Worm (Caenorhabditis elegans) whole organism, young adult: ENCODE data around the gene R02F11.3.

Source experiments
- B0336.3 ChIP-seq: fragments of 200-800 bp; sonication (Bioruptor generic); IDR thresholded peaks from 2 replicates; pipeline ENCODE4 v1.3.6; 2022; ENCODE audit warnings: missing genetic modification characterization, missing compliant biosample characterization
- F10E7.11 ChIP-seq: sonication (generic microtip); optimal IDR thresholded peaks from 2 replicates; lab custom pipeline; 2017; ENCODE audit warnings: mild to moderate bottlenecking, missing genetic modification characterization, moderate library complexity, missing compliant biosample characterization
- F23B12.7 ChIP-seq: sonication (generic microtip); optimal IDR thresholded peaks from 2 replicates; lab custom pipeline; 2017; ENCODE audit warnings: missing genetic modification characterization, mild to moderate bottlenecking, missing compliant biosample characterization, antibody characterized with exemption, moderate library complexity; ENCODE audit not compliant: insufficient read depth
- F33H1.4 ChIP-seq: fragments of 200-800 bp; sonication (Bioruptor generic); IDR thresholded peaks from 2 replicates; pipeline ENCODE4 v1.3.6; 2022; ENCODE audit warnings: missing genetic modification reagents, missing genetic modification characterization, missing compliant biosample characterization
- F55B11.4 ChIP-seq: sonication (generic microtip); optimal IDR thresholded peaks from 2 replicates; lab custom pipeline; 2016; ENCODE audit warnings: missing compliant biosample characterization, missing genetic modification characterization, borderline replicate concordance; ENCODE audit not compliant: insufficient read depth
- F57A8.1 ChIP-seq: fragments of 200-800 bp; sonication (Bioruptor generic); optimal IDR thresholded peaks from 2 replicates; lab custom pipeline; 2018; ENCODE audit warnings: mild to moderate bottlenecking, missing genetic modification characterization, moderate library complexity, missing compliant biosample characterization
- K12H6.12 ChIP-seq: fragments of 200-800 bp; sonication (Bioruptor generic); optimal IDR thresholded peaks from 2 replicates; lab custom pipeline; 2018; ENCODE audit warnings: mild to moderate bottlenecking, missing genetic modification characterization, missing compliant biosample characterization
- T26A5.8 ChIP-seq: sonication (generic microtip); optimal IDR thresholded peaks from 2 replicates; lab custom pipeline; 2016; ENCODE audit warnings: missing genetic modification characterization, missing compliant biosample characterization
- Y53F4B.3 ChIP-seq: fragments of 200-800 bp; sonication (Bioruptor generic); IDR thresholded peaks from 2 replicates; pipeline ENCODE4 v1.3.6; 2022; ENCODE audit warnings: missing genetic modification reagents, missing genetic modification characterization, missing compliant biosample characterization
- Y53G8AR.9 ChIP-seq: fragments of 200-800 bp; sonication (Bioruptor generic); conservative IDR thresholded peaks from 2 replicates; pipeline ENCODE4 v1.3.6; 2022; ENCODE audit warnings: missing genetic modification reagents, missing genetic modification characterization, missing compliant biosample characterization
- Y56A3A.18 ChIP-seq: fragments of 200-800 bp; sonication (Bioruptor generic); IDR thresholded peaks from 2 replicates; pipeline ENCODE4 v1.3.6; 2022; ENCODE audit warnings: missing genetic modification reagents, missing genetic modification characterization, missing compliant biosample characterization
- akir-1 ChIP-seq: fragments of 200-800 bp; sonication (Bioruptor generic); optimal IDR thresholded peaks from 2 replicates; lab custom pipeline; 2018; ENCODE audit warnings: mild to moderate bottlenecking, missing genetic modification characterization, moderate library complexity, missing compliant biosample characterization
- ama-1 ChIP-seq, 3 experiments: fragments of 150-350 bp in 1 of 3; sonication (generic microtip) in 2 of 3; optimal IDR thresholded peaks; 2 replicates each; lab custom pipeline; 2014 to 2018; ENCODE audit warnings: missing biosample characterization in 2 of 3, missing genetic modification characterization in 2 of 3, missing genetic modification reagents in 2 of 3
- atf-7 ChIP-seq: sonication (generic microtip); optimal IDR thresholded peaks from 2 replicates; lab custom pipeline; 2017; ENCODE audit warnings: mild to moderate bottlenecking, missing genetic modification characterization, missing compliant biosample characterization
- ccch-3 ChIP-seq: fragments of 200-800 bp; sonication (Bioruptor generic); optimal IDR thresholded peaks from 2 replicates; lab custom pipeline; 2018; ENCODE audit warnings: mild to moderate bottlenecking, missing genetic modification characterization, missing compliant biosample characterization
- ceh-79 ChIP-seq: sonication (generic microtip); optimal IDR thresholded peaks from 2 replicates; lab custom pipeline; 2017; ENCODE audit warnings: mild to moderate bottlenecking, missing genetic modification characterization, missing compliant biosample characterization
- ceh-91 ChIP-seq: fragments of 200-800 bp; sonication (Bioruptor generic); IDR thresholded peaks from 2 replicates; pipeline ENCODE4 v1.3.6; 2022; ENCODE audit warnings: missing genetic modification reagents, missing genetic modification characterization, missing compliant biosample characterization
- dpff-1 ChIP-seq: sonication (generic microtip); optimal IDR thresholded peaks from 2 replicates; lab custom pipeline; 2017; ENCODE audit warnings: mild to moderate bottlenecking, missing genetic modification characterization, missing compliant biosample characterization
- dpl-1 ChIP-seq: fragments of 150-350 bp; optimal IDR thresholded peaks from 2 replicates; lab custom pipeline; 2014; ENCODE audit warnings: missing biosample characterization, missing genetic modification reagents, missing genetic modification characterization
- efl-1 ChIP-seq: fragments of 150-350 bp; optimal IDR thresholded peaks from 2 replicates; lab custom pipeline; 2014; ENCODE audit warnings: missing biosample characterization, missing genetic modification reagents, missing genetic modification characterization
- egl-44 ChIP-seq: fragments of 200-800 bp; sonication (Bioruptor generic); IDR thresholded peaks from 2 replicates; pipeline ENCODE4 v1.3.6; 2022; ENCODE audit warnings: missing genetic modification reagents, missing genetic modification characterization, missing compliant biosample characterization
- gei-17 ChIP-seq: fragments of 200-800 bp; sonication (Bioruptor generic); optimal IDR thresholded peaks from 2 replicates; lab custom pipeline; 2018; ENCODE audit warnings: mild to moderate bottlenecking, missing genetic modification characterization, missing compliant biosample characterization
- hlh-26 ChIP-seq: fragments of 200-800 bp; sonication (Bioruptor generic); conservative IDR thresholded peaks from 2 replicates; pipeline ENCODE4 v1.3.6; 2022; ENCODE audit warnings: missing genetic modification reagents, missing genetic modification characterization, missing compliant biosample characterization
- hmg-20 ChIP-seq: fragments of 200-800 bp; sonication (Bioruptor generic); IDR thresholded peaks from 2 replicates; pipeline ENCODE4 v1.3.6; 2022; ENCODE audit warnings: missing genetic modification reagents, missing genetic modification characterization, missing compliant biosample characterization
- hrde-1 ChIP-seq: sonication (generic microtip); optimal IDR thresholded peaks from 2 replicates; lab custom pipeline; 2016; ENCODE audit warnings: missing genetic modification characterization, mild to moderate bottlenecking, missing compliant biosample characterization, moderate library complexity, missing genotype, missing genetic modification reagents, borderline replicate concordance
- hsf-1 ChIP-seq: fragments of 200-800 bp; sonication (Bioruptor generic); IDR thresholded peaks from 2 replicates; pipeline ENCODE4 v1.3.6; 2022; ENCODE audit warnings: missing genetic modification reagents, missing genetic modification characterization, missing compliant biosample characterization
- let-607 ChIP-seq, 2 experiments: fragments of 200-800 bp in 1 of 2; sonication (Bioruptor generic) in 1 of 2; sonication (generic microtip) in 1 of 2; optimal IDR thresholded peaks; 2 replicates each; lab custom pipeline; 2016 to 2018; ENCODE audit warnings: mild to moderate bottlenecking in 2 of 2, missing compliant biosample characterization in 2 of 2, missing genetic modification characterization in 2 of 2, moderate library complexity in 2 of 2, missing genotype in 1 of 2
- lin-35 ChIP-seq, 3 experiments: fragments of 150-350 bp in 2 of 3; sonication (generic microtip) in 1 of 3; optimal IDR thresholded peaks; 2 replicates each; lab custom pipeline; 2014 to 2018; ENCODE audit warnings: missing biosample characterization in 3 of 3, missing genetic modification characterization in 3 of 3, missing genetic modification reagents in 3 of 3
- lsl-1 ChIP-seq: fragments of 200-800 bp; sonication (Bioruptor generic); optimal IDR thresholded peaks from 2 replicates; lab custom pipeline; 2018; ENCODE audit warnings: mild to moderate bottlenecking, missing genetic modification characterization, moderate library complexity, missing compliant biosample characterization
- madf-10 ChIP-seq: sonication (generic microtip); optimal IDR thresholded peaks from 2 replicates; lab custom pipeline; 2016; ENCODE audit warnings: mild to moderate bottlenecking, missing genetic modification characterization, missing compliant biosample characterization
- mes-4 ChIP-seq: sonication (generic microtip); optimal IDR thresholded peaks from 2 replicates; lab custom pipeline; 2016; ENCODE audit warnings: missing genotype, missing genetic modification characterization, missing compliant biosample characterization
- mxl-1 ChIP-seq: sonication (generic microtip); optimal IDR thresholded peaks from 2 replicates; lab custom pipeline; 2016; ENCODE audit warnings: missing genetic modification characterization, missing compliant biosample characterization
- nfya-1 ChIP-seq: sonication (generic microtip); optimal IDR thresholded peaks from 2 replicates; lab custom pipeline; 2017; ENCODE audit warnings: antibody characterized with exemption, missing compliant biosample characterization, missing genetic modification characterization, borderline replicate concordance; ENCODE audit not compliant: insufficient read depth
- nfyb-1 ChIP-seq: fragments of 200-800 bp; sonication (Bioruptor generic); IDR thresholded peaks from 2 replicates; pipeline ENCODE4 v1.3.6; 2022; ENCODE audit warnings: missing genetic modification reagents, missing genetic modification characterization, missing compliant biosample characterization
- nhr-179 ChIP-seq: sonication (generic microtip); optimal IDR thresholded peaks from 2 replicates; lab custom pipeline; 2016; ENCODE audit warnings: mild to moderate bottlenecking, missing genetic modification characterization, missing compliant biosample characterization
- pbrm-1 ChIP-seq: fragments of 200-800 bp; sonication (Bioruptor generic); IDR thresholded peaks from 2 replicates; pipeline ENCODE4 v1.3.6; 2022; ENCODE audit warnings: missing genetic modification reagents, missing genetic modification characterization, missing compliant biosample characterization
- pha-4 ChIP-seq: fragments of 150-350 bp; sonication (generic microtip); optimal IDR thresholded peaks from 2 replicates; lab custom pipeline; 2014; ENCODE audit warnings: missing biosample characterization, missing genetic modification reagents, missing genetic modification characterization
- snpc-1.1 ChIP-seq: sonication (generic microtip); optimal IDR thresholded peaks from 2 replicates; lab custom pipeline; 2017; ENCODE audit warnings: missing genetic modification characterization, mild to moderate bottlenecking, missing compliant biosample characterization, antibody characterized with exemption, moderate library complexity, missing genotype, missing genetic modification reagents; ENCODE audit not compliant: insufficient read depth
- snpc-1.3 ChIP-seq: sonication (generic microtip); optimal IDR thresholded peaks from 2 replicates; lab custom pipeline; 2017; ENCODE audit warnings: missing genetic modification characterization, mild to moderate bottlenecking, missing compliant biosample characterization, antibody characterized with exemption, moderate library complexity, missing genotype, missing genetic modification reagents; ENCODE audit not compliant: insufficient read depth
- snpc-3.4 ChIP-seq: sonication (generic microtip); optimal IDR thresholded peaks from 2 replicates; lab custom pipeline; 2017; ENCODE audit warnings: missing genetic modification characterization, mild to moderate bottlenecking, missing compliant biosample characterization, antibody characterized with exemption, moderate library complexity, missing genotype, missing genetic modification reagents
- somi-1 ChIP-seq: fragments of 200-800 bp; sonication (Bioruptor generic); optimal IDR thresholded peaks from 2 replicates; lab custom pipeline; 2018; ENCODE audit warnings: mild to moderate bottlenecking, missing genetic modification characterization, missing compliant biosample characterization
- tlf-1 ChIP-seq: fragments of 200-800 bp; sonication (Bioruptor generic); optimal IDR thresholded peaks from 2 replicates; lab custom pipeline; 2018; ENCODE audit warnings: mild to moderate bottlenecking, missing genetic modification characterization, missing compliant biosample characterization
- xnd-1 ChIP-seq: sonication (generic microtip); optimal IDR thresholded peaks from 2 replicates; lab custom pipeline; 2016; ENCODE audit warnings: missing genotype, missing genetic modification reagents, missing genetic modification characterization, missing compliant biosample characterization
- ztf-28 ChIP-seq: fragments of 200-800 bp; sonication (Bioruptor generic); IDR thresholded peaks from 2 replicates; pipeline ENCODE4 v1.3.6; 2022; ENCODE audit warnings: missing genetic modification reagents, missing genetic modification characterization, missing compliant biosample characterization

Gene R02F11.3

ce11 chrV:4758019-4758418 is 47.7 kb downstream of the R02F11.3 start (continued):
- TF ChIP-seq snpc-1.1 (tag; lab: Kevin White, UChicago) (no peak), lin-35 (GFP tag; optimal IDR thresholded peaks at IDR 0.05; lab: Kevin White, UChicago) (no peak), madf-10 (tag; lab: Kevin White, UChicago) (no peak)

ce11 chrV:4755308-4756029 is 50.3 kb downstream of the R02F11.3 start, which contains the start of gene pgl-3:
pgl-3 (plus strand) TSS chrV:4755979.
- TF ChIP-seq snpc-1.3 (tag; lab: Kevin White, UChicago) (peak; percentile 20), hrde-1 (tag; lab: Kevin White, UChicago) (peak; percentile 88), efl-1 (GFP tag; lab: Kevin White, UChicago) (peak; percentile 47), F57A8.1 (GFP tag; lab: Kevin White, UChicago) (no peak), egl-44 (GFP tag; lab: Robert Waterston, UW) (0 out of 2 replicates have a peak, but pooled peaks have one; percentile 54), dpl-1 (peak; percentile 22), nfya-1 (no peak), pbrm-1 (GFP tag; lab: Robert Waterston, UW) (no peak), Y56A3A.18 (GFP tag; lab: Robert Waterston, UW) (peak; percentile 42; the same call in 1 of the 2 replicates), lin-35 (GFP tag; optimal IDR thresholded peaks at IDR 0.05; lab: Kevin White, UChicago) (no peak), hlh-26 (GFP tag; lab: Robert Waterston, UW) (no peak), ccch-3 (GFP tag; lab: Kevin White, UChicago) (no peak), gei-17 (GFP tag; lab: Kevin White, UChicago) (no peak), ama-1 (optimal IDR thresholded peaks at IDR 0.05; lab: Kevin White, UChicago) (no peak), ama-1 (GFP tag; optimal IDR thresholded peaks at IDR 0.05; lab: Kevin White, UChicago) (no peak), mxl-1 (tag; lab: Kevin White, UChicago) (no peak), atf-7 (tag; lab: Kevin White, UChicago) (no peak), F33H1.4 (GFP tag; lab: Robert Waterston, UW) (peak; percentile 72), F23B12.7 (tag; lab: Kevin White, UChicago) (no peak), xnd-1 (tag; lab: Kevin White, UChicago) (peak; percentile 42), snpc-3.4 (tag; lab: Kevin White, UChicago) (no peak), hmg-20 (no peak), ceh-79 (tag; lab: Kevin White, UChicago) (no peak), nfyb-1 (0 out of 2 replicates have a peak, but pooled peaks have one; percentile 10), F10E7.11 (tag; lab: Kevin White, UChicago) (no peak), akir-1 (GFP tag; lab: Kevin White, UChicago) (no peak), pha-4 (tag; lab: Kevin White, UChicago) (no peak), T26A5.8 (tag; lab: Kevin White, UChicago) (no peak), somi-1 (GFP tag; lab: Kevin White, UChicago) (no peak), F55B11.4 (tag; lab: Kevin White, UChicago) (no peak), B0336.3 (GFP tag; lab: Robert Waterston, UW) (peak; percentile 48; the same call in 1 of the 2 replicates), K12H6.12 (tag; lab: Kevin White, UChicago) (no peak), let-607 (tag; optimal IDR thresholded peaks at IDR 0.05; lab: Kevin White, UChicago) (no peak), nhr-179 (tag; lab: Kevin White, UChicago) (no peak), mes-4 (tag; lab: Kevin White, UChicago) (no peak), Y53F4B.3 (GFP tag; lab: Robert Waterston, UW) (no peak), hsf-1 (peak; percentile 83), Y53G8AR.9 (GFP tag; lab: Robert Waterston, UW) (peak; percentile 76; the same call in 1 of the 2 replicates), lsl-1 (GFP tag; lab: Kevin White, UChicago) (peak; percentile 41), ceh-91 (GFP tag; lab: Robert Waterston, UW) (peak; percentile 45; the same call in 1 of the 2 replicates), ztf-28 (GFP tag; lab: Robert Waterston, UW) (no peak), dpff-1 (tag; lab: Kevin White, UChicago) (no peak), tlf-1 (GFP tag; lab: Kevin White, UChicago) (peak; percentile 48)
